Worm (Caenorhabditis elegans) whole organism, L3 larva: ENCODE data around the gene clec-151.

Experiments used
- R02D3.7 ChIP-seq: fragments of 150-350 bp; optimal IDR thresholded peaks from 2 replicates; lab custom pipeline; 2014; ENCODE audit warnings: missing biosample characterization, missing genetic modification characterization
- ZK546.5 ChIP-seq: sonication (generic microtip); optimal IDR thresholded peaks from 2 replicates; lab custom pipeline; 2017; ENCODE audit warnings: missing biosample characterization, missing genetic modification characterization
- aly-2 ChIP-seq: fragments of 150-350 bp; optimal IDR thresholded peaks from 2 replicates; lab custom pipeline; 2014; ENCODE audit warnings: missing biosample characterization, missing genetic modification characterization
- ceh-16 ChIP-seq: sonication (generic microtip); optimal IDR thresholded peaks from 2 replicates; lab custom pipeline; 2017; ENCODE audit warnings: missing biosample characterization, missing genetic modification characterization
- ceh-28 ChIP-seq: fragments of 150-350 bp; optimal IDR thresholded peaks from 2 replicates; lab custom pipeline; 2014; ENCODE audit warnings: missing biosample characterization, missing genetic modification reagents, missing genetic modification characterization
- ceh-82 ChIP-seq: fragments of 150-350 bp; optimal IDR thresholded peaks from 2 replicates; lab custom pipeline; 2014; ENCODE audit warnings: missing biosample characterization, missing genetic modification characterization
- ceh-9 ChIP-seq: sonication (generic microtip); optimal IDR thresholded peaks from 2 replicates; lab custom pipeline; 2018; ENCODE audit warnings: missing biosample characterization, missing genetic modification characterization
- egl-27 ChIP-seq: sonication (generic microtip); optimal IDR thresholded peaks from 4 replicates; lab custom pipeline; 2017; ENCODE audit warnings: missing biosample characterization, missing genetic modification reagents, missing genetic modification characterization
- egl-5 ChIP-seq: fragments of 150-350 bp; optimal IDR thresholded peaks from 2 replicates; lab custom pipeline; 2017; ENCODE audit warnings: missing biosample characterization, missing genetic modification reagents, missing genetic modification characterization, inconsistent platforms
- elt-1 ChIP-seq: fragments of 150-350 bp; optimal IDR thresholded peaks from 2 replicates; lab custom pipeline; 2014; ENCODE audit warnings: missing biosample characterization, missing genetic modification characterization
- elt-3 ChIP-seq, 3 experiments: fragments of 150-350 bp in 1 of 3; sonication (generic microtip) in 2 of 3; optimal IDR thresholded peaks; 2 replicates in 2 of 3; 4 replicates in 1 of 3; lab custom pipeline; 2014 to 2017; ENCODE audit warnings: missing biosample characterization in 3 of 3, missing genetic modification characterization in 3 of 3
- fkh-10 ChIP-seq: sonication (generic microtip); optimal IDR thresholded peaks from 2 replicates; lab custom pipeline; 2017; ENCODE audit warnings: missing biosample characterization, missing genetic modification reagents, missing genetic modification characterization
- fkh-2 ChIP-seq: fragments of 150-350 bp; optimal IDR thresholded peaks from 2 replicates; lab custom pipeline; 2014; ENCODE audit warnings: missing biosample characterization, missing genetic modification reagents, missing genetic modification characterization
- fos-1 ChIP-seq: fragments of 150-350 bp; optimal IDR thresholded peaks from 2 replicates; lab custom pipeline; 2014; ENCODE audit warnings: missing biosample characterization, missing genetic modification characterization
- hmg-11 ChIP-seq: sonication (generic microtip); optimal IDR thresholded peaks from 2 replicates; lab custom pipeline; 2016; ENCODE audit warnings: missing genetic modification characterization, missing compliant biosample characterization
- jun-1 ChIP-seq: fragments of 150-350 bp; optimal IDR thresholded peaks from 2 replicates; lab custom pipeline; 2014; ENCODE audit warnings: missing biosample characterization, missing genetic modification reagents, missing genetic modification characterization
- lin-15B ChIP-seq: fragments of 150-350 bp; optimal IDR thresholded peaks from 2 replicates; lab custom pipeline; 2014; ENCODE audit warnings: missing biosample characterization, missing genetic modification characterization
- lin-39 ChIP-seq: fragments of 150-350 bp; optimal IDR thresholded peaks from 2 replicates; lab custom pipeline; 2018; ENCODE audit warnings: missing biosample characterization, missing genetic modification reagents, missing genetic modification characterization
- lsy-12 ChIP-seq: sonication (generic microtip); optimal IDR thresholded peaks from 2 replicates; lab custom pipeline; 2016; ENCODE audit warnings: mild to moderate bottlenecking, missing genetic modification characterization, missing compliant biosample characterization
- mdl-1 ChIP-seq: fragments of 150-350 bp; optimal IDR thresholded peaks from 2 replicates; lab custom pipeline; 2014; ENCODE audit warnings: missing biosample characterization, missing genetic modification characterization
- mml-1 ChIP-seq: fragments of 150-350 bp; sonication (generic microtip); optimal IDR thresholded peaks from 3 replicates; lab custom pipeline; 2014; ENCODE audit warnings: missing biosample characterization, missing genetic modification characterization
- nfya-1 ChIP-seq: sonication (generic microtip); optimal IDR thresholded peaks from 2 replicates; lab custom pipeline; 2017; ENCODE audit warnings: missing genetic modification characterization, mild to moderate bottlenecking, missing compliant biosample characterization, antibody characterized with exemption, moderate library complexity; ENCODE audit not compliant: insufficient read depth
- nhr-12 ChIP-seq: fragments of 150-350 bp; optimal IDR thresholded peaks from 2 replicates; lab custom pipeline; 2014; ENCODE audit warnings: missing biosample characterization, missing genetic modification characterization
- nhr-237 ChIP-seq: fragments of 150-350 bp; optimal IDR thresholded peaks from 2 replicates; lab custom pipeline; 2014; ENCODE audit warnings: missing biosample characterization, missing genetic modification characterization
- nhr-67 ChIP-seq: fragments of 150-350 bp; optimal IDR thresholded peaks from 2 replicates; lab custom pipeline; 2014; ENCODE audit warnings: missing biosample characterization, missing genetic modification characterization
- nhr-76 ChIP-seq: fragments of 150-350 bp; sonication (generic microtip); optimal IDR thresholded peaks from 5 replicates; lab custom pipeline; 2014; ENCODE audit warnings: missing biosample characterization, missing genetic modification characterization
- pha-4 ChIP-seq: fragments of 150-350 bp; optimal IDR thresholded peaks from 2 replicates; lab custom pipeline; 2014; ENCODE audit warnings: missing biosample characterization, missing genetic modification reagents, missing genetic modification characterization
- snpc-4 ChIP-seq: fragments of 150-350 bp; optimal IDR thresholded peaks from 2 replicates; lab custom pipeline; 2014; ENCODE audit warnings: missing biosample characterization, missing genetic modification characterization
- tbx-2 ChIP-seq: sonication (generic microtip); optimal IDR thresholded peaks from 2 replicates; lab custom pipeline; 2016; ENCODE audit warnings: mild to moderate bottlenecking, missing genetic modification characterization, missing compliant biosample characterization
- unc-62 ChIP-seq: fragments of 150-350 bp; sonication (generic microtip); optimal IDR thresholded peaks from 4 replicates; lab custom pipeline; 2014; ENCODE audit warnings: missing biosample characterization, missing genetic modification reagents, missing genetic modification characterization
- zag-1 ChIP-seq: fragments of 150-350 bp; optimal IDR thresholded peaks from 2 replicates; lab custom pipeline; 2014; ENCODE audit warnings: missing biosample characterization, missing genetic modification characterization
- ztf-11 ChIP-seq: fragments of 150-350 bp; optimal IDR thresholded peaks from 2 replicates; lab custom pipeline; 2014; ENCODE audit warnings: missing biosample characterization, missing genetic modification characterization
- ztf-4 ChIP-seq: fragments of 150-350 bp; optimal IDR thresholded peaks from 2 replicates; lab custom pipeline; 2014; ENCODE audit warnings: missing biosample characterization, missing genetic modification characterization

Gene clec-151

ce11 chrIII:4655402-4655801 is 27.1 kb downstream of the clec-151 start, which contains the start of gene T23F11.2:
TSS of gene T23F11.2 (minus strand) at chrIII:4655502.
- no peak for TF ChIP-seq jun-1 (tag; lab: Kevin White, UChicago)
- TF ChIP-seq aly-2 (tag; lab: Kevin White, UChicago) = no peak
- no peak for TF ChIP-seq nfya-1 (tag; lab: Kevin White, UChicago)
- TF ChIP-seq ceh-9 (tag; lab: Kevin White, UChicago) = no peak

ce11 chrIII:4656415-4656814 is 28.1 kb downstream of the clec-151 start:
- TF ChIP-seq lin-15B (tag; lab: Kevin White, UChicago) = peak; percentile 31
- TF ChIP-seq nhr-76 (tag; lab: Kevin White, UChicago) = no peak
- peak; percentile 49 for TF ChIP-seq snpc-4 (tag; lab: Kevin White, UChicago)
- peak; percentile 67 for TF ChIP-seq fkh-10 (GFP tag; lab: Kevin White, UChicago)
- TF ChIP-seq R02D3.7 (tag; lab: Kevin White, UChicago) = no peak
- TF ChIP-seq aly-2 (tag; lab: Kevin White, UChicago) = no peak
- TF ChIP-seq ceh-28 (tag; lab: Kevin White, UChicago) = peak; percentile 42
- TF ChIP-seq mml-1 (tag; lab: Kevin White, UChicago) = no peak
- TF ChIP-seq ceh-82 (tag; lab: Kevin White, UChicago) = no peak
- TF ChIP-seq fkh-2 (tag; lab: Kevin White, UChicago) = no peak
- TF ChIP-seq nhr-237 (tag; lab: Kevin White, UChicago) = no peak
- TF ChIP-seq ceh-16 (tag; lab: Kevin White, UChicago) = no peak
- TF ChIP-seq zag-1 (tag; lab: Kevin White, UChicago) = no peak
- peak; percentile 85 for TF ChIP-seq lin-39 (tag; lab: Kevin White, UChicago)
- no peak for TF ChIP-seq pha-4 (tag; lab: Kevin White, UChicago)
- TF ChIP-seq lsy-12 (tag; lab: Kevin White, UChicago) = no peak
- no peak for TF ChIP-seq elt-3 (tag; optimal IDR thresholded peaks at IDR 0.05; lab: Kevin White, UChicago)
- peak; percentile 9 for TF ChIP-seq elt-1 (tag; lab: Kevin White, UChicago)
- no peak for TF ChIP-seq unc-62 (GFP tag; lab: Kevin White, UChicago)
- TF ChIP-seq mdl-1 (tag; lab: Kevin White, UChicago) = peak; percentile 48
- no peak for TF ChIP-seq ZK546.5 (tag; lab: Kevin White, UChicago)
- TF ChIP-seq nhr-67 (tag; lab: Kevin White, UChicago) = no peak
- peak; percentile 81 for TF ChIP-seq nfya-1 (tag; lab: Kevin White, UChicago)
- no peak for TF ChIP-seq ceh-9 (tag; lab: Kevin White, UChicago)
- TF ChIP-seq tbx-2 (tag; lab: Kevin White, UChicago) = peak; percentile 8
- TF ChIP-seq egl-5 (tag; lab: Kevin White, UChicago) = no peak
- TF ChIP-seq hmg-11 (tag; lab: Kevin White, UChicago) = peak; percentile 76

ce11 chrIII:4657386-4657785 is 29.1 kb downstream of the clec-151 start:
- TF ChIP-seq fos-1 (no peak), aly-2 (tag; lab: Kevin White, UChicago) (no peak), ztf-11 (tag; lab: Kevin White, UChicago) (no peak), elt-3 (tag; optimal IDR thresholded peaks at IDR 0.05; lab: Kevin White, UChicago) (no peak), fkh-2 (tag; lab: Kevin White, UChicago) (no peak), tbx-2 (tag; lab: Kevin White, UChicago) (no peak), ztf-4 (tag; lab: Kevin White, UChicago) (no peak), nhr-12 (no peak), nfya-1 (tag; lab: Kevin White, UChicago) (no peak), egl-27 (tag; lab: Kevin White, UChicago) (no peak), nhr-237 (tag; lab: Kevin White, UChicago) (no peak)

- TF ChIP-seq lin-39 (tag; lab: Kevin White, UChicago) (peak; percentile 36), nfya-1 (tag; lab: Kevin White, UChicago) (peak; percentile 38), ceh-82 (tag; lab: Kevin White, UChicago) (no peak), ztf-4 (tag; lab: Kevin White, UChicago) (no peak)
Observed at ce11 chrIII:4658384-4658844, 30.1 kb downstream of the clec-151 start, which contains the start of gene cdka-1. TSS of gene cdka-1 (plus strand) at chrIII:4658794.
